Worm (Caenorhabditis elegans): Measurements from ENCODE around the gene romo-1.

The romo-1 gene

ce11 chrII:13267305-13267704 is 29.6 kb upstream of the romo-1 start:
- TF ChIP-seq ref-1 (GFP tag; conservative IDR thresholded peaks at IDR 0.05) (no peak), T22C8.4 (GFP tag; IDR thresholded peaks at IDR 0.05) (no peak), cog-1 (tag; optimal IDR thresholded peaks at IDR 0.05) (no peak), med-1 (GFP tag; optimal IDR thresholded peaks at IDR 0.05; ENCODE audit: insufficient read depth) (no peak), tab-1 (GFP tag; IDR thresholded peaks at IDR 0.05) (no peak), flt-1 (GFP tag; IDR thresholded peaks at IDR 0.05) (no peak), klf-2 (GFP tag; conservative IDR thresholded peaks at IDR 0.05) (no peak), ztf-29 (GFP tag; IDR thresholded peaks at IDR 0.05) (no peak), ztf-23 (GFP tag; IDR thresholded peaks at IDR 0.05) (no peak)

ce11 chrII:13260540-13260939 is 22.8 kb upstream of the romo-1 start:
- TF ChIP-seq tab-1 (GFP tag; IDR thresholded peaks at IDR 0.05) (no peak), med-1 (GFP tag; optimal IDR thresholded peaks at IDR 0.05; ENCODE audit: insufficient read depth) (no peak), cog-1 (tag; optimal IDR thresholded peaks at IDR 0.05) (no peak), flt-1 (GFP tag; IDR thresholded peaks at IDR 0.05) (no peak), ztf-23 (GFP tag; IDR thresholded peaks at IDR 0.05) (no peak), ref-1 (GFP tag; conservative IDR thresholded peaks at IDR 0.05) (no peak), ztf-29 (GFP tag; IDR thresholded peaks at IDR 0.05) (no peak), klf-2 (GFP tag; conservative IDR thresholded peaks at IDR 0.05) (no peak), T22C8.4 (GFP tag; IDR thresholded peaks at IDR 0.05) (no peak)

ce11 chrII:13255291-13255690 is 17.6 kb upstream of the romo-1 start:
- no peak for TF ChIP-seq T22C8.4 (GFP tag; IDR thresholded peaks at IDR 0.05)
- TF ChIP-seq ztf-29 (GFP tag; IDR thresholded peaks at IDR 0.05), result no peak
- no peak for TF ChIP-seq flt-1 (GFP tag; IDR thresholded peaks at IDR 0.05)
- no peak for TF ChIP-seq cog-1 (tag; optimal IDR thresholded peaks at IDR 0.05)
- TF ChIP-seq med-1 (GFP tag; optimal IDR thresholded peaks at IDR 0.05; ENCODE audit: insufficient read depth), result no peak
- TF ChIP-seq klf-2 (GFP tag; conservative IDR thresholded peaks at IDR 0.05), result no peak
- TF ChIP-seq ref-1 (GFP tag; conservative IDR thresholded peaks at IDR 0.05), result no peak
- TF ChIP-seq ztf-23 (GFP tag; IDR thresholded peaks at IDR 0.05), result no peak
- no peak for TF ChIP-seq tab-1 (GFP tag; IDR thresholded peaks at IDR 0.05)

ce11 chrII:13248886-13249285 is 11.2 kb upstream of the romo-1 start, which contains the start of gene F15D4.6:
Gene F15D4.6, plus strand, starts transcription at chrII:13249186.
- no peak for TF ChIP-seq ztf-23 (GFP tag; IDR thresholded peaks at IDR 0.05)
- no peak for TF ChIP-seq klf-2 (GFP tag; conservative IDR thresholded peaks at IDR 0.05)
- TF ChIP-seq ref-1 (GFP tag; conservative IDR thresholded peaks at IDR 0.05), result no peak
- TF ChIP-seq tab-1 (GFP tag; IDR thresholded peaks at IDR 0.05), result no peak

ce11 chrII:13245076-13245475 is 7.4 kb upstream of the romo-1 start, which contains the start of gene F15D4.5:
Gene F15D4.5, plus strand, starts transcription at chrII:13245376.
- TF ChIP-seq ref-1 (GFP tag; conservative IDR thresholded peaks at IDR 0.05) (no peak), ztf-29 (GFP tag; IDR thresholded peaks at IDR 0.05) (no peak), med-1 (GFP tag; optimal IDR thresholded peaks at IDR 0.05; ENCODE audit: insufficient read depth) (no peak), flt-1 (GFP tag; IDR thresholded peaks at IDR 0.05) (no peak), tab-1 (GFP tag; IDR thresholded peaks at IDR 0.05) (no peak), klf-2 (GFP tag; conservative IDR thresholded peaks at IDR 0.05) (no peak), ztf-23 (GFP tag; IDR thresholded peaks at IDR 0.05) (no peak), cog-1 (tag; optimal IDR thresholded peaks at IDR 0.05) (no peak), T22C8.4 (GFP tag; IDR thresholded peaks at IDR 0.05) (no peak)

- TF ChIP-seq ztf-23 (GFP tag; IDR thresholded peaks at IDR 0.05) (no peak), med-1 (GFP tag; optimal IDR thresholded peaks at IDR 0.05; ENCODE audit: insufficient read depth) (no peak), T22C8.4 (GFP tag; IDR thresholded peaks at IDR 0.05) (no peak)
These were observed 5.3 kb upstream of the romo-1 start, which contains the start of gene F15D4.4 for ce11 chrII:13243021-13243420. Gene F15D4.4, minus strand, starts transcription at chrII:13243121.

ce11 chrII:13239593-13239992 is 1.9 kb upstream of the romo-1 start:
- TF ChIP-seq flt-1 (GFP tag; IDR thresholded peaks at IDR 0.05) (no peak), cog-1 (tag; optimal IDR thresholded peaks at IDR 0.05) (no peak), med-1 (GFP tag; optimal IDR thresholded peaks at IDR 0.05; ENCODE audit: insufficient read depth) (no peak), ztf-29 (GFP tag; IDR thresholded peaks at IDR 0.05) (no peak), tab-1 (GFP tag; IDR thresholded peaks at IDR 0.05) (no peak), ztf-23 (GFP tag; IDR thresholded peaks at IDR 0.05) (no peak), ref-1 (GFP tag; conservative IDR thresholded peaks at IDR 0.05) (no peak), klf-2 (GFP tag; conservative IDR thresholded peaks at IDR 0.05) (no peak), T22C8.4 (GFP tag; IDR thresholded peaks at IDR 0.05) (no peak)

- TF ChIP-seq ref-1 (GFP tag; conservative IDR thresholded peaks at IDR 0.05) (no peak), tab-1 (GFP tag; IDR thresholded peaks at IDR 0.05) (no peak), ztf-29 (GFP tag; IDR thresholded peaks at IDR 0.05) (no peak), flt-1 (GFP tag; IDR thresholded peaks at IDR 0.05) (no peak), ztf-23 (GFP tag; IDR thresholded peaks at IDR 0.05) (no peak), klf-2 (GFP tag; conservative IDR thresholded peaks at IDR 0.05) (no peak), med-1 (GFP tag; optimal IDR thresholded peaks at IDR 0.05; ENCODE audit: insufficient read depth) (no peak), T22C8.4 (GFP tag; IDR thresholded peaks at IDR 0.05) (no peak), cog-1 (tag; optimal IDR thresholded peaks at IDR 0.05) (no peak)
These were observed 2.4 kb downstream of the romo-1 start, which contains the start of gene flp-16 for ce11 chrII:13235289-13235688. Gene flp-16, plus strand, starts transcription at chrII:13235306.

- TF ChIP-seq klf-2 (GFP tag; conservative IDR thresholded peaks at IDR 0.05) (no peak), T22C8.4 (GFP tag; IDR thresholded peaks at IDR 0.05) (no peak), ztf-23 (GFP tag; IDR thresholded peaks at IDR 0.05) (no peak), med-1 (GFP tag; optimal IDR thresholded peaks at IDR 0.05; ENCODE audit: insufficient read depth) (no peak), flt-1 (GFP tag; IDR thresholded peaks at IDR 0.05) (no peak), ref-1 (GFP tag; conservative IDR thresholded peaks at IDR 0.05) (no peak), cog-1 (tag; optimal IDR thresholded peaks at IDR 0.05) (no peak), tab-1 (GFP tag; IDR thresholded peaks at IDR 0.05) (no peak), ztf-29 (GFP tag; IDR thresholded peaks at IDR 0.05) (no peak)
These were observed 4.0 kb downstream of the romo-1 start for ce11 chrII:13233712-13234111.
